Worm (Caenorhabditis elegans): Measurements from ENCODE around the gene apn-1.

ce11 chrII:8015483-8015938 lies 31.9 kb upstream of the apn-1 start:
- TF ChIP-seq W03F9.2 (tag; optimal IDR thresholded peaks at IDR 0.05) (peak; percentile 29), dao-5 (tag; optimal IDR thresholded peaks at IDR 0.05) (no peak), him-1 (tag; optimal IDR thresholded peaks at IDR 0.05) (no peak)
